Worm (Caenorhabditis elegans) whole organism, L4/young adult: ENCODE results near the gene mam-7.

ENCODE experiments used
- dao-5 ChIP-seq: sonication (generic microtip); optimal IDR thresholded peaks from 2 replicates; lab custom pipeline; 2016; ENCODE audit warnings: missing genotype, missing genetic modification characterization, moderate library complexity, missing compliant biosample characterization
- him-1 ChIP-seq: sonication (generic microtip); optimal IDR thresholded peaks from 2 replicates; lab custom pipeline; 2016; ENCODE audit warnings: missing genotype, missing genetic modification reagents, missing genetic modification characterization, missing compliant biosample characterization

ce11 chrIII:9886323-9886722 is 6.6 kb upstream of the mam-7 start:
- TF ChIP-seq him-1 (tag; lab: Kevin White, UChicago) (no peak), dao-5 (tag; lab: Kevin White, UChicago) (no peak)
